Worm (Caenorhabditis elegans) whole organism, mixed stage, embryonic: ENCODE data around the gene gst-21.

ENCODE experiments used
- M03D4.4 ChIP-seq: sonication (generic microtip); optimal IDR thresholded peaks from 2 replicates; lab custom pipeline; 2017; ENCODE audit warnings: mild to moderate bottlenecking, missing genetic modification characterization, missing compliant biosample characterization
- bed-3 ChIP-seq: fragments of 200-800 bp; sonication (Bioruptor generic); optimal IDR thresholded peaks from 3 replicates; lab custom pipeline; 2018; ENCODE audit warnings: mild to moderate bottlenecking, missing genetic modification characterization, moderate library complexity, missing compliant biosample characterization
- blmp-1 ChIP-seq: fragments of 150-350 bp; optimal IDR thresholded peaks from 2 replicates; lab custom pipeline; 2014; ENCODE audit warnings: missing biosample characterization, missing genetic modification characterization
- ceh-43 ChIP-seq: fragments of 200-800 bp; sonication (Bioruptor generic); optimal IDR thresholded peaks from 2 replicates; lab custom pipeline; 2018; ENCODE audit warnings: mild to moderate bottlenecking, missing genetic modification characterization, moderate library complexity, missing compliant biosample characterization
- ceh-83 ChIP-seq: fragments of 200-800 bp; sonication (Bioruptor generic); optimal IDR thresholded peaks from 2 replicates; lab custom pipeline; 2018; ENCODE audit warnings: mild to moderate bottlenecking, missing genetic modification characterization, missing compliant biosample characterization
- ces-1 ChIP-seq: fragments of 150-350 bp; optimal IDR thresholded peaks from 2 replicates; lab custom pipeline; 2014; ENCODE audit warnings: missing biosample characterization, missing genetic modification reagents, missing genetic modification characterization
- cnd-1 ChIP-seq: fragments of 200-800 bp; sonication (Bioruptor generic); optimal IDR thresholded peaks from 2 replicates; lab custom pipeline; 2018; ENCODE audit warnings: mild to moderate bottlenecking, missing genetic modification characterization, missing compliant biosample characterization
- drap-1 ChIP-seq: fragments of 200-800 bp; sonication (Bioruptor generic); optimal IDR thresholded peaks from 3 replicates; lab custom pipeline; 2018; ENCODE audit warnings: mild to moderate bottlenecking, missing genetic modification characterization, missing compliant biosample characterization
- elt-3 ChIP-seq: fragments of 150-350 bp; optimal IDR thresholded peaks from 2 replicates; lab custom pipeline; 2014; ENCODE audit warnings: missing biosample characterization, missing genetic modification characterization
- flh-1 ChIP-seq: fragments of 200-800 bp; sonication (Bioruptor generic); optimal IDR thresholded peaks from 2 replicates; lab custom pipeline; 2018; ENCODE audit warnings: mild to moderate bottlenecking, missing genetic modification characterization, moderate library complexity, missing compliant biosample characterization
- ham-2 ChIP-seq: fragments of 200-800 bp; sonication (Bioruptor generic); optimal IDR thresholded peaks from 2 replicates; lab custom pipeline; 2018; ENCODE audit warnings: mild to moderate bottlenecking, missing genetic modification characterization, missing compliant biosample characterization
- hlh-1 ChIP-seq: fragments of 150-350 bp; optimal IDR thresholded peaks from 2 replicates; lab custom pipeline; 2014; ENCODE audit warnings: missing biosample characterization, missing genetic modification reagents, missing genetic modification characterization
- lin-13 ChIP-seq: fragments of 150-350 bp; optimal IDR thresholded peaks from 2 replicates; lab custom pipeline; 2014; ENCODE audit warnings: missing biosample characterization, missing genetic modification characterization
- lsy-2 ChIP-seq: fragments of 150-350 bp; optimal IDR thresholded peaks from 2 replicates; lab custom pipeline; 2014; ENCODE audit warnings: missing biosample characterization, missing genetic modification characterization
- mab-5 ChIP-seq: fragments of 150-350 bp; optimal IDR thresholded peaks from 2 replicates; lab custom pipeline; 2014; ENCODE audit warnings: missing biosample characterization, missing genetic modification characterization
- mep-1 ChIP-seq: fragments of 150-350 bp; optimal IDR thresholded peaks from 2 replicates; lab custom pipeline; 2017; ENCODE audit warnings: missing biosample characterization, missing genetic modification reagents, missing genetic modification characterization, inconsistent platforms
- mls-2 ChIP-seq: sonication (generic microtip); optimal IDR thresholded peaks from 2 replicates; lab custom pipeline; 2016; ENCODE audit warnings: mild to moderate bottlenecking, missing genetic modification characterization, moderate library complexity, missing compliant biosample characterization
- nhr-2 ChIP-seq: fragments of 150-350 bp; optimal IDR thresholded peaks from 2 replicates; lab custom pipeline; 2014; ENCODE audit warnings: missing biosample characterization, missing genetic modification characterization
- nhr-237 ChIP-seq: fragments of 150-350 bp; optimal IDR thresholded peaks from 2 replicates; lab custom pipeline; 2014; ENCODE audit warnings: missing biosample characterization, missing genetic modification characterization
- nhr-28 ChIP-seq: fragments of 150-350 bp; optimal IDR thresholded peaks from 2 replicates; lab custom pipeline; 2014; ENCODE audit warnings: missing biosample characterization, missing genetic modification characterization
- nhr-76 ChIP-seq: sonication (generic microtip); optimal IDR thresholded peaks from 2 replicates; lab custom pipeline; 2017; ENCODE audit warnings: missing biosample characterization, missing genetic modification characterization
- pha-4 ChIP-seq: fragments of 150-350 bp; optimal IDR thresholded peaks from 2 replicates; lab custom pipeline; 2018; ENCODE audit warnings: missing biosample characterization, missing genetic modification reagents, missing genetic modification characterization
- sem-2 ChIP-seq: fragments of 200-800 bp; sonication (Bioruptor generic); optimal IDR thresholded peaks from 2 replicates; lab custom pipeline; 2018; ENCODE audit warnings: mild to moderate bottlenecking, missing genetic modification characterization, missing compliant biosample characterization
- snpc-4 ChIP-seq: fragments of 150-350 bp; optimal IDR thresholded peaks from 2 replicates; lab custom pipeline; 2014; ENCODE audit warnings: missing biosample characterization, missing genetic modification characterization
- sptf-1 ChIP-seq: sonication (generic microtip); optimal IDR thresholded peaks from 2 replicates; lab custom pipeline; 2017; ENCODE audit warnings: mild to moderate bottlenecking, missing genetic modification characterization, moderate library complexity, missing compliant biosample characterization
- tbx-8 ChIP-seq: fragments of 200-800 bp; sonication (Bioruptor generic); optimal IDR thresholded peaks from 2 replicates; lab custom pipeline; 2018; ENCODE audit warnings: mild to moderate bottlenecking, missing genetic modification characterization, moderate library complexity, missing compliant biosample characterization
- unc-120 ChIP-seq: sonication (generic microtip); optimal IDR thresholded peaks from 2 replicates; lab custom pipeline; 2017; ENCODE audit warnings: missing genetic modification characterization, missing compliant biosample characterization; ENCODE audit not compliant: poor library complexity, severe bottlenecking
- unc-39 ChIP-seq: fragments of 150-350 bp; optimal IDR thresholded peaks from 2 replicates; lab custom pipeline; 2014; ENCODE audit warnings: missing biosample characterization, missing genetic modification characterization
- zip-8 ChIP-seq: fragments of 150-350 bp; optimal IDR thresholded peaks from 2 replicates; lab custom pipeline; 2014; ENCODE audit warnings: missing biosample characterization, missing genetic modification characterization
- ztf-11 ChIP-seq: fragments of 150-350 bp; optimal IDR thresholded peaks from 2 replicates; lab custom pipeline; 2014; ENCODE audit warnings: missing biosample characterization, missing genetic modification characterization

gst-21 gene

ce11 chrV:1767427-1767826, 35.6 kb upstream of the gst-21 start:
- no peak for TF ChIP-seq sem-2
- no peak for TF ChIP-seq blmp-1 (tag; lab: Kevin White, UChicago)
- TF ChIP-seq cnd-1 (tag; lab: Kevin White, UChicago) = no peak
- TF ChIP-seq lsy-2 (tag; lab: Kevin White, UChicago) = no peak
- TF ChIP-seq unc-39 (tag; lab: Kevin White, UChicago) = no peak
- no peak for TF ChIP-seq tbx-8 (GFP tag; lab: Kevin White, UChicago)
- TF ChIP-seq ceh-83 (GFP tag; lab: Kevin White, UChicago) = no peak
- no peak for TF ChIP-seq nhr-2 (tag; lab: Kevin White, UChicago)
- TF ChIP-seq mab-5 (tag; lab: Kevin White, UChicago) = no peak
- TF ChIP-seq hlh-1 (tag; lab: Kevin White, UChicago) = no peak
- no peak for TF ChIP-seq snpc-4
- no peak for TF ChIP-seq sptf-1 (tag; lab: Kevin White, UChicago)
- TF ChIP-seq elt-3 (tag; lab: Kevin White, UChicago) = no peak
- TF ChIP-seq flh-1 = no peak
- no peak for TF ChIP-seq mep-1 (tag; lab: Kevin White, UChicago)
- no peak for TF ChIP-seq bed-3 (GFP tag; lab: Kevin White, UChicago)

ce11 chrV:1760682-1761081, 28.9 kb upstream of the gst-21 start, which contains the start of gene clec-205:
Gene clec-205, plus strand, starts transcription at chrV:1760893.
- TF ChIP-seq unc-120 (tag; lab: Kevin White, UChicago) = no peak
- no peak for TF ChIP-seq elt-3 (tag; lab: Kevin White, UChicago)
- no peak for TF ChIP-seq ceh-83 (GFP tag; lab: Kevin White, UChicago)
- TF ChIP-seq ztf-11 (tag; lab: Kevin White, UChicago) = no peak
- TF ChIP-seq nhr-2 (tag; lab: Kevin White, UChicago) = no peak
- no peak for TF ChIP-seq flh-1
- TF ChIP-seq bed-3 (GFP tag; lab: Kevin White, UChicago) = no peak
- no peak for TF ChIP-seq lin-13
- no peak for TF ChIP-seq ces-1
- TF ChIP-seq ceh-43 = no peak
- TF ChIP-seq nhr-237 (tag; lab: Kevin White, UChicago) = no peak
- TF ChIP-seq ham-2 = no peak
- TF ChIP-seq drap-1 = no peak

DNA sequence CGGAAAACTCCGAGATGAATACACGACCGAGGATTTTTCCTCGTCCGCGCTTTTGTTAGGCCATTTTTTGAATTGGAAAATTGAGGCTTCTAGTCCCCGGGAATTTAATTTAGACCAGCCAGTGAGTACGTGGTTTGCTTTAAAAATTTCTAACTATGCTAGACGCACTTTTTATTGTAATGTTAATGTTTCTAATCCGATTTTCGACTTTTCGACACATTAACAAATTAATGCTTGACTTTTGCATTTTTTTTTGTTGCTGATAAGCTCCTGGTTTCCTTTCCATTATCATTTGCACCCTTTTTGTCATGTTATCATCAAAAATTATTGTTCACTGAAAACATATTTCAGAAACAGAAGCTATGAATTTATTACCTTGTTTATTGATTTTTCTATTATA, 25.0 kb upstream of the gst-21 start, which contains the start of gene clec-204:
Gene clec-204 (plus strand): TSS at position 301 of the 400 bp plus-strand sequence.
- TF ChIP-seq ceh-43 = no peak
- no peak for TF ChIP-seq blmp-1 (tag; lab: Kevin White, UChicago)
- TF ChIP-seq drap-1 = no peak
- no peak for TF ChIP-seq snpc-4

- TF ChIP-seq snpc-4 (no peak), mls-2 (no peak), lsy-2 (tag; lab: Kevin White, UChicago) (no peak), ham-2 (no peak), M03D4.4 (tag; lab: Kevin White, UChicago) (no peak), nhr-28 (tag; lab: Kevin White, UChicago) (no peak), pha-4 (tag; lab: Kevin White, UChicago) (no peak), nhr-2 (tag; lab: Kevin White, UChicago) (no peak), sptf-1 (tag; lab: Kevin White, UChicago) (no peak), ces-1 (no peak), ztf-11 (tag; lab: Kevin White, UChicago) (no peak), drap-1 (no peak), mab-5 (tag; lab: Kevin White, UChicago) (no peak), unc-120 (tag; lab: Kevin White, UChicago) (no peak), nhr-76 (tag; lab: Kevin White, UChicago) (no peak)
Observed at ce11 chrV:1756099-1756498, 24.3 kb upstream of the gst-21 start.

ce11 chrV:1755589-1755988, 23.8 kb upstream of the gst-21 start, which contains the start of gene ZK697.14:
Gene ZK697.14, minus strand, starts transcription at chrV:1755689.
- TF ChIP-seq ztf-11 (tag; lab: Kevin White, UChicago) = no peak
- TF ChIP-seq blmp-1 (tag; lab: Kevin White, UChicago) = no peak
- no peak for TF ChIP-seq elt-3 (tag; lab: Kevin White, UChicago)
- no peak for TF ChIP-seq zip-8 (tag; lab: Kevin White, UChicago)
- no peak for TF ChIP-seq pha-4 (tag; lab: Kevin White, UChicago)
- no peak for TF ChIP-seq mab-5 (tag; lab: Kevin White, UChicago)
- no peak for TF ChIP-seq bed-3 (GFP tag; lab: Kevin White, UChicago)
- TF ChIP-seq nhr-28 (tag; lab: Kevin White, UChicago) = no peak
- TF ChIP-seq, all 35 proteins: peak for 0
